Worm (Caenorhabditis elegans): ENCODE measurements around the gene gmpr-1.
A peak's percentile ranks its signal among the peaks of the same experiment; 100 is the strongest.

- TF ChIP-seq cog-1 (tag; optimal IDR thresholded peaks at IDR 0.05): no peak
- no peak for TF ChIP-seq T22C8.4 (GFP tag; IDR thresholded peaks at IDR 0.05)
- TF ChIP-seq flt-1 (GFP tag; IDR thresholded peaks at IDR 0.05): no peak
- no peak for TF ChIP-seq ref-1 (GFP tag; conservative IDR thresholded peaks at IDR 0.05)
- no peak for TF ChIP-seq klf-2 (GFP tag; conservative IDR thresholded peaks at IDR 0.05)
- TF ChIP-seq med-1 (GFP tag; optimal IDR thresholded peaks at IDR 0.05; ENCODE audit: insufficient read depth): no peak
- no peak for TF ChIP-seq tab-1 (GFP tag; IDR thresholded peaks at IDR 0.05)
- TF ChIP-seq ztf-23 (GFP tag; IDR thresholded peaks at IDR 0.05): 0 out of 2 replicates have a peak, but pooled peaks have one; percentile 17
- no peak for TF ChIP-seq ztf-29 (GFP tag; IDR thresholded peaks at IDR 0.05)
Observed at ce11 chrV:4377622-4378021, 6.4 kb upstream of the gmpr-1 start, which contains the start of gene F32D1.8.

Measured in whole organism, midembryonic.